Fruit fly (Drosophila melanogaster) whole organism, embryonic: ENCODE measurements around the gene sr.
A peak's percentile ranks its signal among the peaks of the same experiment; 100 is the strongest.

Experiments
- Abd-B ChIP-seq: fragments of 200-800 bp; sonication (Bioruptor generic); optimal IDR thresholded peaks from 2 replicates; lab custom pipeline; 2018; ENCODE audit warnings: missing biosample characterization, mild to moderate bottlenecking, missing genetic modification characterization, moderate library complexity
- BEAF-32 ChIP-seq: fragments of 200-800 bp; sonication (Bioruptor generic); optimal IDR thresholded peaks from 3 replicates; lab custom pipeline; 2017; ENCODE audit warnings: missing biosample characterization, missing genetic modification characterization, mild to moderate bottlenecking, moderate library complexity, missing genetic modification reagents
- CG10267 ChIP-seq: fragments of 200-800 bp; sonication (Bioruptor generic); optimal IDR thresholded peaks from 2 replicates; lab custom pipeline; 2018; ENCODE audit warnings: missing biosample characterization, mild to moderate bottlenecking, missing genetic modification characterization, moderate library complexity
- CG11504 ChIP-seq: fragments of 200-800 bp; sonication (Bioruptor generic); optimal IDR thresholded peaks from 3 replicates; lab custom pipeline; 2019; ENCODE audit warnings: missing biosample characterization, mild to moderate bottlenecking, missing genetic modification characterization, moderate library complexity
- CG13287 ChIP-seq: fragments of 200-800 bp; sonication (Bioruptor generic); IDR thresholded peaks from 2 replicates; pipeline ENCODE4 v1.3.6; 2022; ENCODE audit warnings: missing biosample characterization, missing genetic modification characterization; ENCODE audit not compliant: partially characterized antibody
- CG13775 ChIP-seq: fragments of 200-800 bp; sonication (Bioruptor generic); optimal IDR thresholded peaks from 3 replicates; lab custom pipeline; 2017; ENCODE audit warnings: missing biosample characterization, mild to moderate bottlenecking, missing genetic modification characterization
- CG14710 ChIP-seq: fragments of 200-800 bp; sonication (Bioruptor generic); optimal IDR thresholded peaks from 3 replicates; lab custom pipeline; 2019; ENCODE audit warnings: missing biosample characterization, mild to moderate bottlenecking, missing genetic modification characterization, moderate library complexity
- CG17568 ChIP-seq: fragments of 200-800 bp; sonication (Bioruptor generic); optimal IDR thresholded peaks from 2 replicates; lab custom pipeline; 2018; ENCODE audit warnings: missing biosample characterization, mild to moderate bottlenecking, missing genetic modification characterization, moderate library complexity
- CG17829 ChIP-seq: fragments of 200-800 bp; optimal IDR thresholded peaks from 2 replicates; lab custom pipeline; 2019; ENCODE audit warnings: missing biosample characterization, mild to moderate bottlenecking, missing genetic modification characterization, moderate library complexity
- CG17912 ChIP-seq: fragments of 200-800 bp; sonication (Bioruptor generic); optimal IDR thresholded peaks from 2 replicates; lab custom pipeline; 2018; ENCODE audit warnings: missing biosample characterization, mild to moderate bottlenecking, missing genetic modification characterization
- CG18262 ChIP-seq: fragments of 200-800 bp; optimal IDR thresholded peaks from 3 replicates; lab custom pipeline; 2019; ENCODE audit warnings: missing biosample characterization, mild to moderate bottlenecking, missing genetic modification characterization, moderate library complexity
- CG2678 ChIP-seq: fragments of 200-800 bp; sonication (Bioruptor generic); optimal IDR thresholded peaks from 3 replicates; lab custom pipeline; 2019; ENCODE audit warnings: missing biosample characterization, mild to moderate bottlenecking, missing genetic modification characterization, moderate library complexity
- CG2712 ChIP-seq: fragments of 200-800 bp; optimal IDR thresholded peaks from 3 replicates; lab custom pipeline; 2019; ENCODE audit warnings: missing biosample characterization, mild to moderate bottlenecking, missing genetic modification characterization, moderate library complexity
- CG31224 ChIP-seq: fragments of 200-800 bp; sonication (Bioruptor generic); IDR thresholded peaks from 2 replicates; pipeline ENCODE4 v1.3.6; 2022; ENCODE audit warnings: missing biosample characterization, missing genetic modification characterization
- CG31441 ChIP-seq: fragments of 200-800 bp; sonication (Bioruptor generic); IDR thresholded peaks from 2 replicates; pipeline ENCODE4 v1.3.6; 2022; ENCODE audit warnings: missing biosample characterization, missing genetic modification characterization
- CG32532 ChIP-seq: fragments of 200-800 bp; sonication (Bioruptor generic); IDR thresholded peaks from 2 replicates; pipeline ENCODE4 v1.3.6; 2022; ENCODE audit warnings: missing biosample characterization, missing genetic modification characterization
- CG3281 ChIP-seq: fragments of 200-800 bp; sonication (Bioruptor generic); optimal IDR thresholded peaks from 3 replicates; lab custom pipeline; 2017; ENCODE audit warnings: missing biosample characterization, mild to moderate bottlenecking, missing genetic modification characterization
- CG3726 ChIP-seq: fragments of 200-800 bp; sonication (Bioruptor generic); IDR thresholded peaks from 3 replicates; pipeline ENCODE4, ENCODE4 v1.3.6; 2022; ENCODE audit warnings: missing biosample characterization, missing genetic modification characterization
- CG8290 ChIP-seq, 3 experiments: fragments of 200-800 bp; sonication (Bioruptor generic); optimal IDR thresholded peaks; 2 replicates each; lab custom pipeline; 2016 to 2019; ENCODE audit warnings: missing biosample characterization in 3 of 3, missing genetic modification characterization in 3 of 3, mild to moderate bottlenecking in 2 of 3, moderate library complexity in 1 of 3
- CG9437 ChIP-seq: fragments of 200-800 bp; sonication (Bioruptor generic); optimal IDR thresholded peaks from 2 replicates; lab custom pipeline; 2018; ENCODE audit warnings: missing biosample characterization, mild to moderate bottlenecking, missing genetic modification characterization
- CG9727 ChIP-seq: fragments of 200-800 bp; sonication (Bioruptor generic); optimal IDR thresholded peaks from 3 replicates; lab custom pipeline; 2017; ENCODE audit warnings: missing biosample characterization, mild to moderate bottlenecking, missing genetic modification characterization
- Dref ChIP-seq: fragments of 200-800 bp; sonication (Bioruptor generic); IDR thresholded peaks from 2 replicates; pipeline ENCODE4 v1.3.6; 2022; ENCODE audit warnings: missing biosample characterization, missing genetic modification characterization
- Fer1 ChIP-seq: fragments of 200-800 bp; sonication (Bioruptor generic); optimal IDR thresholded peaks from 2 replicates; lab custom pipeline; 2017; ENCODE audit warnings: missing biosample characterization, mild to moderate bottlenecking, missing genetic modification characterization
- HLH3B ChIP-seq: fragments of 200-800 bp; sonication (Bioruptor generic); IDR thresholded peaks from 2 replicates; pipeline ENCODE4 v1.3.6; 2022; ENCODE audit warnings: missing biosample characterization, missing genetic modification characterization
- HmgZ ChIP-seq: fragments of 200-800 bp; sonication (Bioruptor generic); optimal IDR thresholded peaks from 2 replicates; lab custom pipeline; 2018; ENCODE audit warnings: missing biosample characterization, mild to moderate bottlenecking, missing genetic modification characterization
- Hr3 ChIP-seq: fragments of 200-800 bp; sonication (Bioruptor generic); optimal IDR thresholded peaks from 3 replicates; lab custom pipeline; 2016; ENCODE audit warnings: missing biosample characterization, missing genetic modification characterization
- MESR4 ChIP-seq: fragments of 200-800 bp; sonication (Bioruptor generic); optimal IDR thresholded peaks from 2 replicates; lab custom pipeline; 2018; ENCODE audit warnings: missing biosample characterization, mild to moderate bottlenecking, missing genetic modification characterization, moderate library complexity
- Xbp1 ChIP-seq: fragments of 200-800 bp; sonication (Bioruptor generic); optimal IDR thresholded peaks from 3 replicates; lab custom pipeline; 2016; ENCODE audit warnings: missing biosample characterization, mild to moderate bottlenecking, missing genetic modification characterization
- aop ChIP-seq: fragments of 200-800 bp; sonication (Bioruptor generic); IDR thresholded peaks from 2 replicates; pipeline ENCODE4 v1.3.6; 2022; ENCODE audit warnings: missing biosample characterization, missing genetic modification characterization
- ara ChIP-seq: fragments of 200-800 bp; sonication (Bioruptor generic); IDR thresholded peaks from 2 replicates; pipeline ENCODE4 v1.3.6; 2022; ENCODE audit warnings: missing biosample characterization, missing genetic modification characterization
- ato ChIP-seq: fragments of 200-800 bp; sonication (Bioruptor generic); IDR thresholded peaks from 2 replicates; pipeline ENCODE4 v1.3.6; 2022; ENCODE audit warnings: missing biosample characterization, missing genetic modification characterization; ENCODE audit not compliant: partially characterized antibody
- cg ChIP-seq: fragments of 200-800 bp; sonication (Bioruptor generic); optimal IDR thresholded peaks from 3 replicates; lab custom pipeline; 2019; ENCODE audit warnings: missing biosample characterization, mild to moderate bottlenecking, missing genetic modification characterization, moderate library complexity
- chinmo ChIP-seq: fragments of 200-800 bp; sonication (Bioruptor generic); IDR thresholded peaks from 4 replicates; pipeline ENCODE4 v1.3.6; 2022; ENCODE audit warnings: missing biosample characterization, missing genetic modification characterization; ENCODE audit not compliant: partially characterized antibody
- grau ChIP-seq: fragments of 200-800 bp; optimal IDR thresholded peaks from 3 replicates; lab custom pipeline; 2019; ENCODE audit warnings: missing biosample characterization, mild to moderate bottlenecking, missing genetic modification characterization, moderate library complexity
- lilli ChIP-seq: fragments of 200-800 bp; sonication (Bioruptor generic); optimal IDR thresholded peaks from 3 replicates; lab custom pipeline; 2016; ENCODE audit warnings: missing biosample characterization, missing genetic modification characterization
- org-1 ChIP-seq: fragments of 200-800 bp; sonication (Bioruptor generic); optimal IDR thresholded peaks from 2 replicates; lab custom pipeline; 2017; ENCODE audit warnings: missing biosample characterization, missing genetic modification characterization
- pan ChIP-seq, 4 experiments: fragments of >200 bp in 3 of 4; fragments of 200-800 bp in 1 of 4; sonication (Bioruptor generic) in 1 of 4; optimal IDR thresholded peaks in 3 of 4; IDR thresholded peaks in 1 of 4; 2 replicates each; pipeline versions ENCODE4 v1.3.6 to Lab custom; 2017 to 2022; ENCODE audit warnings: missing biosample characterization in 2 of 4, missing genetic modification characterization in 2 of 4, mixed read lengths in 1 of 4
- phol ChIP-seq: fragments of 200-800 bp; sonication (Bioruptor generic); optimal IDR thresholded peaks from 3 replicates; lab custom pipeline; 2018; ENCODE audit warnings: missing biosample characterization, mild to moderate bottlenecking, missing genetic modification characterization, moderate library complexity
- ro ChIP-seq: fragments of 200-800 bp; sonication (Bioruptor generic); IDR thresholded peaks from 2 replicates; pipeline ENCODE4 v1.3.6; 2022; ENCODE audit warnings: missing biosample characterization, missing genetic modification characterization
- row ChIP-seq: fragments of 200-800 bp; sonication (Bioruptor generic); IDR thresholded peaks from 3 replicates; pipeline ENCODE4 v1.3.6; 2022; ENCODE audit warnings: missing biosample characterization, missing genetic modification characterization
- seq ChIP-seq: fragments of 200-800 bp; sonication (Bioruptor generic); IDR thresholded peaks from 2 replicates; pipeline ENCODE4 v1.3.6; 2022; ENCODE audit warnings: missing biosample characterization, missing genetic modification characterization
- sima ChIP-seq: fragments of 200-800 bp; sonication (Bioruptor generic); optimal IDR thresholded peaks from 2 replicates; lab custom pipeline; 2016; ENCODE audit warnings: missing biosample characterization, missing genetic modification characterization
- sisA ChIP-seq: fragments of 200-800 bp; sonication (Bioruptor generic); IDR thresholded peaks from 2 replicates; pipeline ENCODE4 v1.3.6; 2022; ENCODE audit warnings: missing biosample characterization, missing genetic modification characterization
- slbo ChIP-seq: fragments of 200-800 bp; sonication (Bioruptor generic); IDR thresholded peaks from 2 replicates; pipeline ENCODE4 v1.3.6; 2022; ENCODE audit warnings: missing biosample characterization, missing genetic modification characterization
- tio ChIP-seq: fragments of 200-800 bp; sonication (Bioruptor generic); optimal IDR thresholded peaks from 2 replicates; lab custom pipeline; 2017; ENCODE audit warnings: missing biosample characterization, missing genetic modification characterization, inconsistent platforms
- tup ChIP-seq: fragments of 200-800 bp; sonication (Bioruptor generic); optimal IDR thresholded peaks from 2 replicates; lab custom pipeline; 2016; ENCODE audit warnings: missing biosample characterization, mild to moderate bottlenecking, missing genetic modification characterization, moderate library complexity

The sr gene

DNA sequence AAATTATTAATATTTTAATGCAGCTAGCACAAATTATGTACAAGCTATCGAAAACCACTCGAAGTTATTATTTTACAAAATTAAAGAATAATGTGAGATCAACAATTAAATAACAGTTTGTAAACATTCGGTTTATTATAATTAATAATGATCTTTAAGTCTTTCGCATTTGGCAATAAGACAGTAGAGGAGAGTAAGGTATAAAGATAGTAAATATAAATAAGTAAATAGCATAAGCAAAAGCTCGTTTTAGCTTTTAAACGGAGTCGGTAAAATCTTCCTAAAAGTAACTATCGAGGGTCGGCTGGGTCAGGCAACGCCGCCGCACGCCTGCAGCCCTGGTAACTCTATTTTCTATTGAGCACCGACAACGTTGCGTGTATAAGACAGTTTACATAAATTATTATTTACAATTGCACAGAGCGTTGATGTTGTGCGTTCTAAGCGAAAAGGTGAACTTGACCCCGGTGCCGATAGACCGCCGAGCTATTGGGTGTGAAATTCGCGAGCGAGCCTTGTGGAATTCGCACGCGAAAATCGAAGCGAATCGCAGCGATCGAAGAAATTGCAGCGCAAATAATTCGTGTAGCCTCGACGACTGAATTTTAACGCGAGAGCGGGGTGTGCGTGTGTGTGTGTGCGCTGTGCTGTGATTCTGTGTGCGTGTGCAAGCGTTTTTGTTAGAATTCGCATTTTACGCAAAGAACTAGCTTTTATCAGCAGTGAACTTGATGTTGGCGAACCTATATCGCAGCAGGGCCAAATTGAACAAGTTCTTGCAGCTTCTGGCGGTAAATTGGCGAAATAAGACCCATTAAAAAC lies 77.0 kb downstream of the sr start, which contains the start of gene wrd (continued):
- TF ChIP-seq aop (no peak), CG9727 (GFP tag; lab: Kevin White, UChicago) (peak; percentile 44), tio (peak; percentile 22), HmgZ (tag; lab: Kevin White, UChicago) (peak; percentile 4), CG17912 (GFP tag; lab: Kevin White, UChicago) (no peak), Dref (peak; percentile 36; the same call in 1 of the 2 replicates), CG17829 (tag; lab: Kevin White, UChicago) (peak; percentile 20), CG10267 (tag; lab: Kevin White, UChicago) (peak; percentile 3), CG11504 (tag; lab: Kevin White, UChicago) (peak; percentile 49), sisA (GFP tag; lab: Robert Waterston, UW) (0 out of 2 replicates have a peak, but pooled peaks have one; percentile 9), CG13287 (GFP tag; lab: Robert Waterston, UW) (peak; percentile 62), CG3281 (GFP tag; lab: Kevin White, UChicago) (peak; percentile 4), phol (tag; lab: Kevin White, UChicago) (peak; percentile 16), pan (optimal IDR thresholded peaks at IDR 0.05; lab: Kevin White, UChicago) (no peak), pan (GFP tag; optimal IDR thresholded peaks at IDR 0.05 in 1 of 2, IDR thresholded peaks at IDR 0.05 in 1 of 2) (peak in 1 of 2 experiments; percentile 9), CG8290 (GFP tag; optimal IDR thresholded peaks at IDR 0.05; lab: Kevin White, UChicago) (no peak), CG8290 (tag; optimal IDR thresholded peaks at IDR 0.05; lab: Kevin White, UChicago) (peak in 1 of 2 experiments; percentile 28), org-1 (no peak), CG2678 (tag; lab: Kevin White, UChicago) (peak; percentile 47), CG32532 (GFP tag; lab: Robert Waterston, UW) (0 out of 2 replicates have a peak, but pooled peaks have one; percentile 7), lilli (GFP tag; lab: Kevin White, UChicago) (peak; percentile 18), CG31441 (GFP tag; lab: Robert Waterston, UW) (peak; percentile 27; the same call in 1 of the 2 replicates), CG17568 (no peak), seq (GFP tag; lab: Robert Waterston, UW) (no peak), tup (GFP tag; lab: Kevin White, UChicago) (no peak), CG31224 (GFP tag; lab: Robert Waterston, UW) (no peak), chinmo (GFP tag; lab: Robert Waterston, UW) (peak; percentile 82; the same call in 3 of the 4 replicates), CG3726 (GFP tag; lab: Robert Waterston, UW) (no peak), ro (GFP tag; lab: Robert Waterston, UW) (no peak), cg (GFP tag; lab: Kevin White, UChicago) (peak; percentile 75), row (GFP tag; lab: Robert Waterston, UW) (peak; percentile 57; the same call in 2 of the 3 replicates), MESR4 (GFP tag; lab: Kevin White, UChicago) (peak; percentile 70), Abd-B (GFP tag; lab: Kevin White, UChicago) (peak; percentile 29), CG14710 (tag; lab: Kevin White, UChicago) (peak; percentile 33), Fer1 (GFP tag; lab: Kevin White, UChicago) (peak; percentile 13), Xbp1 (GFP tag; lab: Kevin White, UChicago) (peak; percentile 38), grau (tag; lab: Kevin White, UChicago) (peak; percentile 33), HLH3B (GFP tag; lab: Robert Waterston, UW) (peak; percentile 25; the same call in 1 of the 2 replicates), CG9437 (GFP tag; lab: Kevin White, UChicago) (no peak), CG18262 (tag; lab: Kevin White, UChicago) (peak; percentile 63), ato (GFP tag; lab: Robert Waterston, UW) (0 out of 2 replicates have a peak, but pooled peaks have one; percentile 18), BEAF-32 (peak; percentile 53), CG2712 (tag; lab: Kevin White, UChicago) (peak; percentile 27), CG13775 (GFP tag; lab: Kevin White, UChicago) (peak; percentile 19), ara (GFP tag; lab: Robert Waterston, UW) (no peak), sima (GFP tag; lab: Kevin White, UChicago) (no peak), Hr3 (peak; percentile 28), slbo (peak; percentile 50; the same call in 1 of the 2 replicates)
